Worm (Caenorhabditis elegans) whole organism, L4/young adult: Measurements from ENCODE around the gene dpf-1.

ENCODE experiments used
- W03F9.2 ChIP-seq: fragments of 150-350 bp; optimal IDR thresholded peaks from 2 replicates; lab custom pipeline; 2014; ENCODE audit warnings: missing biosample characterization, missing genetic modification characterization
- dao-5 ChIP-seq: sonication (generic microtip); optimal IDR thresholded peaks from 2 replicates; lab custom pipeline; 2016; ENCODE audit warnings: missing genotype, missing genetic modification characterization, moderate library complexity, missing compliant biosample characterization
- him-1 ChIP-seq: sonication (generic microtip); optimal IDR thresholded peaks from 2 replicates; lab custom pipeline; 2016; ENCODE audit warnings: missing genotype, missing genetic modification reagents, missing genetic modification characterization, missing compliant biosample characterization

ce11 chrV:15445437-15445836, 25.7 kb upstream of the dpf-1 start, which contains the start of gene srh-239:
- TF ChIP-seq W03F9.2 (tag; lab: Kevin White, UChicago), result no peak
- TF ChIP-seq him-1, result no peak
- no peak for TF ChIP-seq dao-5
